Worm (Caenorhabditis elegans): ENCODE measurements around the gene chts-1.

DNA sequence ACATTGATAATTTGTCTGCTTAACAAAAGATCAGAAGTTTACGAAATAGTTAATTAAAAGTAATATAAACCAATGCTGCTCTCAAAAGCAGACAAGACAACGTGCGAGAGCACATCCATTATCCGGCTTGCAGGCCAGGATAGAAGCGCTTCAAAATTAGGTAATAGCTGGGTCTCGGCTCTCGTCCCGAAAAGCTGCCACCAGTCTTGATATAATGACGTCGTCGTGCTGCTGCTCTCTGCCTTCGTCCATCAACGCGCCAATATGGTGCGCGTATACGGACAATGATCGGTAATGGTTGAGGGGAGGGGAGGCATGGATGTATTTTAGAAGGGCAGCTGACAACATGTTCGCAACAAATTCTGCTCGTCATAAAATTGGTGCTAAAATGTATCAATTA, 15.0 kb upstream of the chts-1 start:
- TF ChIP-seq pes-1 (GFP tag; IDR thresholded peaks at IDR 0.05) (no peak), tra-4 (tag; optimal IDR thresholded peaks at IDR 0.05) (no peak), scrt-1 (GFP tag; IDR thresholded peaks at IDR 0.05) (no peak), ama-1 (optimal IDR thresholded peaks at IDR 0.05) (no peak), hmbx-1 (tag; optimal IDR thresholded peaks at IDR 0.05) (no peak), hmg-4 (GFP tag; optimal IDR thresholded peaks at IDR 0.05) (no peak), sea-1 (GFP tag; conservative IDR thresholded peaks at IDR 0.05) (no peak), ets-7 (tag; optimal IDR thresholded peaks at IDR 0.05) (no peak), hnd-1 (tag; optimal IDR thresholded peaks at IDR 0.05) (no peak), F13C5.2 (tag; optimal IDR thresholded peaks at IDR 0.05) (no peak), ceh-36 (tag; optimal IDR thresholded peaks at IDR 0.05) (no peak), flt-1 (GFP tag; IDR thresholded peaks at IDR 0.05) (no peak), tbx-37 (GFP tag; conservative IDR thresholded peaks at IDR 0.05) (no peak)
